Fruit fly (Drosophila melanogaster): Measurements from ENCODE around the gene Nf-YC.
A peak's percentile ranks its signal among the peaks of the same experiment; 100 is the strongest.

Nf-YC gene

dm6 chrX:6813678-6814077 lies 7.0 kb downstream of the Nf-YC start, which contains the start of gene iav:
Gene iav (plus strand): TSS chrX:6813978.
- TF ChIP-seq CTCF (optimal IDR thresholded peaks at IDR 0.05) (no peak), CG8478 (optimal IDR thresholded peaks at IDR 0.05) (no peak)

DNA sequence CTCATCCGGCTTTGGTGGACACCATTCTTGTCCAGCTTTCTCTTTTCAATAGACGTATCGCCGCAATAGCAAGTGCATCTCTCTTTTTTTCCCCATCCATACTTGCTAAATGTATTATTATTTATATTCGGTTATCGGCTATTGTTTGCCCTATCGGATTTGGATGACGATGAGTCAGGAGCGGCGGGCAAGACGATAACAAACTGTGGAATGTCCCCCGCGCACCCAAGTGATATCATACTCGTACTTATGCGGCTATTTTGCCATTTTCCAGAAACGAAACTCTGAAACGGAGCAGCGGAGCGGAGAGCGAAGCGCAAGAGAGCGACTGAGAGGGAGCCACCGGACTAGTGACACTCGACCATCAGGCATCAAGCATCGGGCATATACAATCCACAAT lies 15.3 kb downstream of the Nf-YC start:
- no peak for TF ChIP-seq CG8478 (optimal IDR thresholded peaks at IDR 0.05)
- TF ChIP-seq CTCF (optimal IDR thresholded peaks at IDR 0.05): no peak

- TF ChIP-seq CTCF (optimal IDR thresholded peaks at IDR 0.05) (no peak), CG8478 (optimal IDR thresholded peaks at IDR 0.05) (no peak)
Measured at dm6 chrX:6804485-6805295, 16.0 kb downstream of the Nf-YC start.

DNA sequence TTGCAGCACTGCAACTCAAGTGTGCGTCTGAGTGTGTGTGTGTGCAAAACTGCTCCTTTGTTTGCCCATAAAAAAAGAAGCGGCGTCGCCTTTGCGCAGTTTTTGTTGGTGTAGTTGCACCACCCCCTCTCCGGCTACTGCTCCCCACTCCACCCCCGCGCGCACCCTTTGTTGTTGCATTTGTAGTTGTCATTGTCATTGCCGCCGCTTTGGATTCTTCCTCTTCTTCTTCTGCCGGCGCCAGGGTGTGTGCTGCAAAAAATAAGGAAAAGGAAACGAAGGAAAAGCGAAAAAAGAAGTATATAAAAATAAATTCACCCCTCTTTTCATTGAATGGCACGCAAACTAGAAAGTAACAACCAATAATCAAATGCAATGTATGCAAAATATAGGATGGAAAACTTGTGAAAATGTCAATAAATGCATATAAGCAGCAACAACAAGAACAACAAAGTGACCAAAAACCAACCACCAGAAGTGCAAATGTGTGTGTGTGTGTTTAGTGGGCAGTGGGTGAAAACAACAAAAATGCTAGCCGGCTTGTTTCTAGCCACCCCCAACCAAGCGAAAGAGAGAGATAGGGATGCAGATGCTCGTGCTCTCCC lies 16.7 kb downstream of the Nf-YC start:
- no peak for TF ChIP-seq CG8478 (optimal IDR thresholded peaks at IDR 0.05)
- no peak for TF ChIP-seq CTCF (optimal IDR thresholded peaks at IDR 0.05)

DNA sequence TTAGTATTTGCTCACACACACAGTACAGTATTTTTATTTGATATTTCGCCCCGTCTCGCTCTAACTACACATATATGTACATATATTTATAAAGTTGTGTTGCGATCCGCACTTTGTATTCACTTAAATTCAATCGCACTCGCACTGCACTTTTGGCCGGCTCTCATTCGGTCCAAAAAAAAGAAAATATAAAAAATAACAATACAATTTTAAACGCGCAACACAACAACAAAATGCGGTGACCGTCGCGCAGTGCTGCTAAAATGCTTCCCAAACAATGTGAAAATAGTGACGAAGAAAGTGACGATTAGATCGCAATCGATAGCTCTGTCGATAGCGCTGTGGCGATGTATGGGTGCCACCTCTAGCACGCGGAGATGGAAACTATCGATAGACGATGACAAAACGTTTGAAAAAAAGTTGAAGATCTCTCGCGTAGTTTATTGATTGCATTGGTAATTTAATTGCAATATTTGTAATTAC lies 17.4 kb downstream of the Nf-YC start, which contains the start of the genes C3G and pod1:
Gene C3G, minus strand, starts transcription at position 282 of the 483 bp plus-strand sequence.
Gene pod1, plus strand, starts transcription at position 373 of the 483 bp plus-strand sequence.
- TF ChIP-seq CTCF (optimal IDR thresholded peaks at IDR 0.05) (peak in 1 of 2 experiments; percentile 35), CG8478 (optimal IDR thresholded peaks at IDR 0.05) (no peak)

DNA sequence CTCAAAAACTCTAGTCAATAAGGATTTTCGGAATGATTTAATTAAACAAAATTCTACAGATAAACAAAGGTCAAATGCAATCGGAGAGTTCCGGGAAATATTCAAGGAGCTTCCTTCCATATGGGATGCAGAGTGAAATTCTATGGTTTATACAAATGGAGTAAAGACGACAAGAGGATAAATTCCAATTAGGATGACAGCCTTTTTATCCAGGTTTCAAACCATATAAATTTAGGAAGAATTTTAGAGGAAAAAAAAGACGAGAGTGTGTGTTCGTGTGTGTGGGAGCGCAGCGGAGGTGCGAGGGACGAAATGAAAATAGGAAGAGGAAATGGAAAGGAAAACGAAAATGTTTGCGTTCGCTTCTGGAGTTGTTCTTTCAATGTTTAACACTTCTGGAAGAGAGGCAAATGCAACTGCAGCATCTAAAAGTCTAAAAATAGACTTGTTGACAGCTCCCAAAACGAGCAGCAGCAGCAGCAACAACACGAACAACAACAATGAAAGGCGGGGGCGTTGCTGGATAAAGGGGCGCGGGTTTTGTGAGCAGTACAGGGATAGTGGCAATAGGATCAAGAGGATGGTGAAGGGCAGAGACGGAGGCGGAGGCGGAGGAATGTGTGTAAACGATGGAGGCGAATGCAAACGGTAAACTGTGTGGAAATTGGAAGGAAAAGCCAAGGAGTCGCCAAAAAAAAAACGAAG lies 18.2 kb downstream of the Nf-YC start:
- no peak for TF ChIP-seq CTCF (optimal IDR thresholded peaks at IDR 0.05)

DNA sequence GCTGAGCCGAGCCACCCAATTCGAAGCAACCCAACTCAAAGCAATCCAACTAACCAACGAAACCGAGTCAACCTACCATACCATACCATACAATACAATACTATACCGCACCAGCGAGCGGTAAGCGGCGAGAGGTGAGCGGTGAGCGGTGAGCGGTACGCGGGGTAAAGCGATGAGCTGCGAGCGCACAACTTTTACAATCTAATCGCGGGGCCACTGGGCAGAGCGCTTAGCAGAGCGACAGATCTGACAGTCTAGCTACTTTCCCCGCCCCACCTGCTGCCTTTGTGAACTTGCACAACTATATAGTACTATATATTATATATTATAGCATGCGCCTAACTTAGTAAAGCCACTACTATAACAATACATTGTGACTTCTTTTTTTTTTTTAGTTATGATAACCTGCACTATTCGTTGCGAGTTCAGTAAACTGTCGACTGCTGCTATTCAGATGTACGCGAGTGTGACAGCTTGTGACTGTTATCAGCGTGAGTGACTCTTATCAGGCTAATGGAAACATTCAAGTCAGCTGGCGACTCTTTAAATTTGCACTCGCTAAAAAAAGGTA lies 19.9 kb downstream of the Nf-YC start:
- TF ChIP-seq CG8478 (optimal IDR thresholded peaks at IDR 0.05): no peak
- no peak for TF ChIP-seq CTCF (optimal IDR thresholded peaks at IDR 0.05)

dm6 chrX:6799261-6800022 lies 21.3 kb downstream of the Nf-YC start:
- TF ChIP-seq CG8478 (optimal IDR thresholded peaks at IDR 0.05) (no peak), CTCF (optimal IDR thresholded peaks at IDR 0.05) (no peak)

- TF ChIP-seq CG8478 (optimal IDR thresholded peaks at IDR 0.05): no peak
- no peak for TF ChIP-seq CTCF (optimal IDR thresholded peaks at IDR 0.05)
Measured at dm6 chrX:6796972-6797371, 23.7 kb downstream of the Nf-YC start.

dm6 chrX:6795987-6796691 lies 24.6 kb downstream of the Nf-YC start:
- TF ChIP-seq CG8478 (optimal IDR thresholded peaks at IDR 0.05) (no peak), CTCF (optimal IDR thresholded peaks at IDR 0.05) (no peak)

- TF ChIP-seq CTCF (optimal IDR thresholded peaks at IDR 0.05) (no peak), CG8478 (optimal IDR thresholded peaks at IDR 0.05) (no peak)
Measured at dm6 chrX:6794826-6795225, 25.9 kb downstream of the Nf-YC start.

DNA sequence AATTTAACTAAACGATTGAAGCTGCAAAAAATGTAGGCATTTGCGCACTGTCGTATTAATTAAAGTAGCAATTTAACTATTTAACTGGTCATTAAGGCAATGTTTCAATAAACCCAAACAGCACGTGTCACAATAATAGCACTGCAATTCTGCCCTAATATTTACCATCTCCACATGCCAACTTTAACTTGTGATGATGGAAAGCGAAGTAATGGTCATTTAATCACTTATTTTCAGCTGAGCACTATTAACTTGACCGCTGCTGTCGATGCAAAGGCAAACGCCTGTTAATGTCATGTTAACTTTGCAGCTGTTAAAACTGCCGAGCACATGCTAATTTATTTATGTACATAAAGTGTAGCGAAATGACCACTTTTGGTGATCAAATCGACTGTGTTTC lies 26.5 kb downstream of the Nf-YC start:
- TF ChIP-seq CTCF (optimal IDR thresholded peaks at IDR 0.05): no peak

DNA sequence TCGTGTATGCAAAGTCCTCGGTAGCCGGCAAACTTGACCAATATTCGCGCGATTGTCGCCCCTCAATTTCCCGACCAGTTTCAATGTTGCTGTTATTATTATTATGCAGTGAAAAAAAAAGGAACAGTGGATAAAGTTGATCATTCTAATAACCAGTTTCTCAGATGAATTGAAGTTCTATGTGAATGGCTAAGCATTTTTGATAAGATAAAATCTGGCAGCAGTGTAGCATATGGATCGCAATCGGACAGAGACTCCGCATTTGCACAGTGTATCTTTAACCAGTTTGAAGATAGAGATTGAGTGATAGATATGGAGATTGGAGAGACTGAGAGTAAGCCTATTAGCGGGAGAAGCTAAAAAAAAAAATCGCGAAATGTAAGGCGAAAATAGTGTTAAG lies 27.3 kb downstream of the Nf-YC start:
- TF ChIP-seq CTCF (optimal IDR thresholded peaks at IDR 0.05) (no peak), CG8478 (optimal IDR thresholded peaks at IDR 0.05) (no peak)

DNA sequence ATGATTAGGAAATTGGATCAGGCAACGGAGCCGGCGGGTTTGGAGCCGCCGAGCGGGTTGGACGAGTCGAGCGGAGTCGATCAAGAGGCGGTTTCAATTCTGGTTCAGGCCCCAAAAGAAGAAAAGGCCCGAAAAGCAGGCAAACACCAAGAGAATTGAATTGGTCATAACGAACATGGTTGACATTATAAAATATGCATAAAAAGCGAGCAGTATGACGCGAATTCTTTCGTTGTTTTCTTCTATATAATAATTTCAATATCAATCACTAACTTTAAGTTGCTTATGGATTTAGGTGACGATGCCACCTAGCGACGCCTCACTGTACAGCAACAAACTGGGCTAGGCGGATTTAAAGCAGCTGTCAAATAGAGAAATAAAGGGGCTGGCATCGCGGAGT lies 27.8 kb downstream of the Nf-YC start:
- TF ChIP-seq CG8478 (optimal IDR thresholded peaks at IDR 0.05): no peak
- no peak for TF ChIP-seq CTCF (optimal IDR thresholded peaks at IDR 0.05)
